Fruit fly (Drosophila melanogaster): ENCODE measurements around the gene CG32573.

CG32573 gene

DNA sequence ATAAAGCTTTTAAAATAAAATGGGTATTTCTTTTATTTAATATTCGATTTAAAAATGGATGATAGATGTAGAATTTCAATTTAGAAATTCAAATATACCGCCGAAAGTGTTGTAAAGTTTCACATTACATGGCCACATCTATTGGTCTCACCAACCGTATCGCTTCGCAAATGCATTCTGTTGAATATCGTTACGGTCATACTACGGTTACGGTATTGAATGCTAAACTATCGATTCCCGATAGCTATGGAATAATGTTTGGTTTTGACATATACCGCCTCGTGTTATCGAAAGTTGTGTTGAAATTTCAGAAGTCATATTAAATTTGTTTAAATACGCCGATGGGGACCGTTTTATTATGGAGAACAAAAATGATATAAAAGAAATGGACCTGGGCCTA, at the start of gene CG32573, which contains the start of gene CG42512:
Gene CG32573 (plus strand): TSS at position 279 of the 400 bp plus-strand sequence.
Gene CG42512 (plus strand): TSS at position 279 of the 400 bp plus-strand sequence.
- TF ChIP-seq Lpt (GFP tag; optimal IDR thresholded peaks at IDR 0.05) = no peak
- TF ChIP-seq CG1621 (tag; optimal IDR thresholded peaks at IDR 0.05) = peak; percentile 95
- no peak for TF ChIP-seq CG34406 (GFP tag; optimal IDR thresholded peaks at IDR 0.05)
- TF ChIP-seq Smox (GFP tag; optimal IDR thresholded peaks at IDR 0.05) = no peak
- peak; percentile 60 for TF ChIP-seq achi (GFP tag; optimal IDR thresholded peaks at IDR 0.05)
- peak; percentile 0 for TF ChIP-seq CG3919 (GFP tag; optimal IDR thresholded peaks at IDR 0.05)

DNA sequence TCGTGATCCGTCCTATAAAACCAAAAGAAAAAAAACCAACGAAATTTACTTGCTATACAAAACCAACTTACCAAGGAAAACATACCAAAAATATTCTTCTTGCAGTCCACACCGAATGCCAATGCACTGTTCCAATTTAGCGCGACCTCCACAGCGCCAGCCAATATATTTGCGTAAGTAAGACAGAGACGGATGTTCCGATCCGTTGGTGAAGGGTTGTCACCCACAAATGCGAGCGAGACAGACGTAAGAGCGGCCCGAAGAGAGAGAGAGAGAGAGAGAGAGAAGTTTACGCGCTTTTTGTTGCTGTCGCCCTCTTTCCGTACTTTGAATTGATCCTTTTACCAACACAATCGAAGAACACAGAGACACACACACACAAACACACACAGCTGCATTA, 43.3 kb upstream of the CG32573 start:
- no peak for TF ChIP-seq CG10669 (GFP tag; optimal IDR thresholded peaks at IDR 0.05)
- TF ChIP-seq ss (GFP tag; optimal IDR thresholded peaks at IDR 0.05) = peak in 1 of 2 experiments; percentile 4
- peak; percentile 45 for TF ChIP-seq CG1621 (tag; optimal IDR thresholded peaks at IDR 0.05)

DNA sequence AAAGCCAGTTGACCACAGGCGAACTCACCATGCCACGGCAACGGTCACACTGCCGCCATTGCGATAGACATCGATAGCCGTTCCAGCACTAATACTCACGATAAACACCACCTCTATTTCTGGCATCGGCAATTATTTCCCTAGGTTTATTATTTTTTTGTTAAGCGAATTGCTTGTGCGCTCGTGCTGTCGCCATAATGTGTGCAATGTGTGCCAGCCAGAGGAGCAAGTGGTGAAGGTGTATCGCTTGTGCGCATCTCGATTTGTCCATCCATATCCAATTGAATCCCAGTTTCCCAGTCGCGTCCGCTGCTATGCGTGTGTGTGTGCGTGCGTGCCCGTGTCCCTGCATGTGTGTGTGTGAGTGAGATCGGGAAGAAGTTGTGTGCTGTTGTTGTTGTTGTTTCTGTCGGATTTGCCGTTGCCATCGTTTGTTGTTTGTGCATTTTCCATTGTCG, 40.5 kb upstream of the CG32573 start, which contains the start of gene mbt:
Gene mbt (plus strand): TSS at position 85 of the 458 bp plus-strand sequence.
- no peak for TF ChIP-seq acj6 (GFP tag; optimal IDR thresholded peaks at IDR 0.05)
- peak; percentile 15 for TF ChIP-seq Sox14 (GFP tag; optimal IDR thresholded peaks at IDR 0.05)
- peak; percentile 4 for TF ChIP-seq CG6854 (GFP tag; optimal IDR thresholded peaks at IDR 0.05)
- TF ChIP-seq CG3032 (tag; optimal IDR thresholded peaks at IDR 0.05) = no peak
- TF ChIP-seq Eip78C (GFP tag) = peak; percentile 10
- no peak for TF ChIP-seq CG10669 (GFP tag; optimal IDR thresholded peaks at IDR 0.05)
- TF ChIP-seq Ets96B (tag; optimal IDR thresholded peaks at IDR 0.05) = no peak
- 0 out of 3 replicates have a peak, but pooled peaks have one; percentile 11 for TF ChIP-seq eg (GFP tag; IDR thresholded peaks at IDR 0.05)
- TF ChIP-seq CG4318 (GFP tag; optimal IDR thresholded peaks at IDR 0.05) = no peak
- TF ChIP-seq CG8319 (GFP tag; optimal IDR thresholded peaks at IDR 0.05) = no peak
- TF ChIP-seq OdsH (GFP tag; optimal IDR thresholded peaks at IDR 0.05) = no peak
- TF ChIP-seq CG32006 (GFP tag; optimal IDR thresholded peaks at IDR 0.05) = no peak
- TF ChIP-seq Gug (GFP tag; IDR thresholded peaks at IDR 0.05) = no peak
- TF ChIP-seq cyc (GFP tag; optimal IDR thresholded peaks at IDR 0.05) = no peak
- TF ChIP-seq dsx (GFP tag; optimal IDR thresholded peaks at IDR 0.05; ENCODE audit: poor library complexity, severe bottlenecking) = peak; percentile 20
- TF ChIP-seq ss (GFP tag; optimal IDR thresholded peaks at IDR 0.05) = peak; percentile 31 to 58
- TF ChIP-seq CG8119 (GFP tag; IDR thresholded peaks at IDR 0.05) = peak; percentile 22; the same call in 1 of the 3 replicates
- peak; percentile 22 for TF ChIP-seq esn (GFP tag; optimal IDR thresholded peaks at IDR 0.05)
- TF ChIP-seq CG11762 (GFP tag; optimal IDR thresholded peaks at IDR 0.05; ENCODE audit: insufficient read depth) = no peak

DNA sequence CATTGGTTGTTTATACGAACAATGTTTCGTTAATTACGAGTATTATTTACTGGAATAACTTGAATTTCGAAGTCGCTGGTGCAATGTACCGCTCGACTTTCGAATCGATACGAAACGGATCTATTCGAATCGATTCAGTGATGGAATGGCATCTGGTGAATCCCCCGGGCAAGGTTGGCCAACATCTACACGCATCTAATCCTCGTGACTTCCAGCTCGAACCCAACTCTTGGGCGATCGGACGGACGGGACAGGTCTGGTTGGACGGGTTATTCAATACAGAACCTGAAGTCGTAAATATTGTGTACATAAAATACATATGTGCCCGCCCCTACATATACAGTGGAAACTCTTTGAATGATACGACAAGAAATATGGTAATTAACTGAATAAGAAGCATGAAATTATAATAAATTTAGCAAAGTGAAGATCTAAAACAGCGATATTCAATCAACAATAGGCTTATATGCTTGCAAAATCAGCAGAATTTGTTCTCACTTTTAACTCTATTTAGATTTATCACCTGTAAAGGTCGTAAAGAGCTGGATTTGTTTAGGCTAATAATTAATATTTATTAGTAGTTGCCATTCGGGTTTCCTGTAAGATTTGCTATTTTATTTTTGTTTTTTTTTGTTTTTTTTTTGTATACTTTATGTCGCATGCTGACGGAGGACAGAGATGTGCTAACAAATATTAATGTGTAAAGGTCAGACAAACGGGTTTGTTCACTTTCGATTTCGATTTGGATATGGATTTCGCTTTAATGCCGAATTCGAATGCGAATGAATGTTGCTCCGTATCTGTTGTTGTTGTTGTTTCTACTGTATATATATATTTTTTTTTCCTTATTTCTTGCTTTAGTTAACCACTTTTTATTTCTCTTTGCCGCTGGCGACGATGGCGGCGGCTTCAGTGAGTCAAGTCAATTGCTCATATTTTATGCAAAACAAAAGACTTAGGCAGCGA, 34.1 kb upstream of the CG32573 start:
- TF ChIP-seq CG6163 (GFP tag; IDR thresholded peaks at IDR 0.05) (peak; percentile 19; the same call in 1 of the 3 replicates), CG6854 (GFP tag; optimal IDR thresholded peaks at IDR 0.05) (no peak), svp (GFP tag) (peak; percentile 44), dsx (GFP tag; optimal IDR thresholded peaks at IDR 0.05; ENCODE audit: poor library complexity, severe bottlenecking) (no peak), Eip78C (GFP tag) (peak; percentile 66), ss (GFP tag; optimal IDR thresholded peaks at IDR 0.05) (peak in 1 of 2 experiments; percentile 21), CG7368 (GFP tag; optimal IDR thresholded peaks at IDR 0.05) (no peak), Blimp-1 (GFP tag; optimal IDR thresholded peaks at IDR 0.05) (peak; percentile 69)

DNA sequence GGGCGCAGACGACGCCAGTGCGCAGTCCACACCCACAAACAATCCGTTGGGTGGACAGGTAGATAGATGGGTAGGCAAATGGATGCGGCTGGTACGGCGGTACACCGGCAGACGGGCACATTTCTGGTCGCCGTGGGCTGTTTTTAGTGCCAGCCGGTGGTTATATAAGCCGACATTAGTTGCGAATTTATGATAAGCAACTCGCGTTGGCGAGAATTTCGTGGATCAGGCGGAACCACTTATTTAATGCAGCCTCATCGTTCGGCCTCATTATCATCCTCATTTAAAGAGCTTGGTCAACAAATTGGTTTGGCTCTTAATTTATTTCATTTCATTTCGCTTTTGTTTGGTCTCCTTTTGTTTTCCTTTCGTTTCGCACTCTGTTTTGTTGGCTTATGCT, 32.5 kb upstream of the CG32573 start:
- TF ChIP-seq Eip78C (GFP tag) (no peak), Sox14 (GFP tag; optimal IDR thresholded peaks at IDR 0.05) (no peak), CG31627 (GFP tag; optimal IDR thresholded peaks at IDR 0.05) (no peak), CG6808 (GFP tag; optimal IDR thresholded peaks at IDR 0.05) (no peak), CG16779 (tag; optimal IDR thresholded peaks at IDR 0.05) (no peak), CG6276 (GFP tag; optimal IDR thresholded peaks at IDR 0.05) (no peak), CG8319 (GFP tag; optimal IDR thresholded peaks at IDR 0.05) (no peak), achi (GFP tag; optimal IDR thresholded peaks at IDR 0.05) (no peak), dsx (GFP tag; optimal IDR thresholded peaks at IDR 0.05; ENCODE audit: poor library complexity, severe bottlenecking) (no peak), Eip93F (GFP tag; optimal IDR thresholded peaks at IDR 0.05) (no peak), CG8119 (GFP tag; IDR thresholded peaks at IDR 0.05) (0 out of 3 replicates have a peak, but pooled peaks have one; percentile 3), CG4318 (GFP tag; optimal IDR thresholded peaks at IDR 0.05) (no peak), Blimp-1 (GFP tag; optimal IDR thresholded peaks at IDR 0.05) (peak; percentile 51)

Measured in whole organism, prepupa.